Worm (Caenorhabditis elegans) whole organism, young adult: ENCODE data around the gene sph-1.

ENCODE experiments used
- B0035.1 ChIP-seq: sonication (generic microtip); optimal IDR thresholded peaks from 2 replicates; lab custom pipeline; 2016; ENCODE audit warnings: missing genetic modification characterization, mild to moderate bottlenecking, missing compliant biosample characterization, missing genotype, missing genetic modification reagents
- B0261.1 ChIP-seq: sonication (generic microtip); optimal IDR thresholded peaks from 2 replicates; lab custom pipeline; 2016; ENCODE audit warnings: mild to moderate bottlenecking, missing genetic modification characterization, moderate library complexity, missing compliant biosample characterization
- C17E4.6 ChIP-seq: fragments of 200-800 bp; sonication (Bioruptor generic); IDR thresholded peaks from 2 replicates; pipeline ENCODE4 v1.3.6; 2022; ENCODE audit warnings: missing genetic modification reagents, missing genetic modification characterization, missing compliant biosample characterization
- D2030.7 ChIP-seq: fragments of 200-800 bp; sonication (Bioruptor generic); IDR thresholded peaks from 2 replicates; pipeline ENCODE4 v1.3.6; 2022; ENCODE audit warnings: missing genetic modification reagents, missing genetic modification characterization, missing compliant biosample characterization
- F22D6.2 ChIP-seq: sonication (generic microtip); optimal IDR thresholded peaks from 2 replicates; lab custom pipeline; 2016; ENCODE audit warnings: mild to moderate bottlenecking, missing genetic modification characterization, missing compliant biosample characterization
- F52B5.7 ChIP-seq: sonication (generic microtip); optimal IDR thresholded peaks from 2 replicates; lab custom pipeline; 2016; ENCODE audit warnings: mild to moderate bottlenecking, missing genetic modification characterization, missing compliant biosample characterization
- F55B11.4 ChIP-seq: sonication (generic microtip); optimal IDR thresholded peaks from 2 replicates; lab custom pipeline; 2016; ENCODE audit warnings: missing compliant biosample characterization, missing genetic modification characterization, borderline replicate concordance; ENCODE audit not compliant: insufficient read depth
- F57A8.1 ChIP-seq: fragments of 200-800 bp; sonication (Bioruptor generic); optimal IDR thresholded peaks from 2 replicates; lab custom pipeline; 2018; ENCODE audit warnings: mild to moderate bottlenecking, missing genetic modification characterization, moderate library complexity, missing compliant biosample characterization
- K12H6.12 ChIP-seq: fragments of 200-800 bp; sonication (Bioruptor generic); optimal IDR thresholded peaks from 2 replicates; lab custom pipeline; 2018; ENCODE audit warnings: mild to moderate bottlenecking, missing genetic modification characterization, missing compliant biosample characterization
- T07F8.4 ChIP-seq: sonication (generic microtip); optimal IDR thresholded peaks from 2 replicates; lab custom pipeline; 2016; ENCODE audit warnings: mild to moderate bottlenecking, missing genetic modification characterization, moderate library complexity, missing compliant biosample characterization
- Y53F4B.3 ChIP-seq: fragments of 200-800 bp; sonication (Bioruptor generic); IDR thresholded peaks from 2 replicates; pipeline ENCODE4 v1.3.6; 2022; ENCODE audit warnings: missing genetic modification reagents, missing genetic modification characterization, missing compliant biosample characterization
- Y67H2A.10 ChIP-seq: fragments of 200-800 bp; sonication (Bioruptor generic); conservative IDR thresholded peaks from 2 replicates; pipeline ENCODE4 v1.3.6; 2022; ENCODE audit warnings: missing genetic modification reagents, missing genetic modification characterization, missing compliant biosample characterization
- ama-1 ChIP-seq, 3 experiments: fragments of 150-350 bp in 1 of 3; sonication (generic microtip) in 2 of 3; optimal IDR thresholded peaks; 2 replicates each; lab custom pipeline; 2014 to 2018; ENCODE audit warnings: missing biosample characterization in 2 of 3, missing genetic modification characterization in 2 of 3, missing genetic modification reagents in 2 of 3
- aptf-3 ChIP-seq: fragments of 200-800 bp; sonication (Bioruptor generic); IDR thresholded peaks from 2 replicates; pipeline ENCODE4 v1.3.6; 2022; ENCODE audit warnings: missing genetic modification characterization, missing compliant biosample characterization
- atf-7 ChIP-seq: sonication (generic microtip); optimal IDR thresholded peaks from 2 replicates; lab custom pipeline; 2017; ENCODE audit warnings: mild to moderate bottlenecking, missing genetic modification characterization, missing compliant biosample characterization
- athp-1 ChIP-seq: sonication (generic microtip); optimal IDR thresholded peaks from 2 replicates; lab custom pipeline; 2017; ENCODE audit warnings: mild to moderate bottlenecking, missing genetic modification characterization, missing compliant biosample characterization
- attf-6 ChIP-seq: fragments of 200-800 bp; sonication (Bioruptor generic); IDR thresholded peaks from 2 replicates; pipeline ENCODE4 v1.3.6; 2022; ENCODE audit warnings: missing genetic modification reagents, missing genetic modification characterization, missing compliant biosample characterization
- bed-1 ChIP-seq: fragments of 200-800 bp; sonication (Bioruptor generic); IDR thresholded peaks from 2 replicates; pipeline ENCODE4 v1.3.6; 2022; ENCODE audit warnings: missing genetic modification reagents, missing genetic modification characterization, missing compliant biosample characterization
- ccch-3 ChIP-seq: fragments of 200-800 bp; sonication (Bioruptor generic); optimal IDR thresholded peaks from 2 replicates; lab custom pipeline; 2018; ENCODE audit warnings: mild to moderate bottlenecking, missing genetic modification characterization, missing compliant biosample characterization
- cebp-1 ChIP-seq, 2 experiments: fragments of 200-800 bp in 1 of 2; sonication (Bioruptor generic) in 1 of 2; sonication (generic microtip) in 1 of 2; IDR thresholded peaks in 1 of 2; optimal IDR thresholded peaks in 1 of 2; 2 replicates each; pipeline versions ENCODE4 v1.3.6 to Lab custom; 2017 to 2022; ENCODE audit warnings: missing compliant biosample characterization in 2 of 2, missing genetic modification characterization in 2 of 2, mild to moderate bottlenecking in 1 of 2, missing genetic modification reagents in 1 of 2, moderate library complexity in 1 of 2
- cebp-2 ChIP-seq: fragments of 200-800 bp; sonication (Bioruptor generic); IDR thresholded peaks from 2 replicates; pipeline ENCODE4 v1.3.6; 2022; ENCODE audit warnings: missing genetic modification characterization, missing compliant biosample characterization
- ceh-91 ChIP-seq: fragments of 200-800 bp; sonication (Bioruptor generic); IDR thresholded peaks from 2 replicates; pipeline ENCODE4 v1.3.6; 2022; ENCODE audit warnings: missing genetic modification reagents, missing genetic modification characterization, missing compliant biosample characterization
- chd-7 ChIP-seq: sonication (generic microtip); optimal IDR thresholded peaks from 2 replicates; lab custom pipeline; 2016; ENCODE audit warnings: mild to moderate bottlenecking, missing genetic modification characterization, moderate library complexity, missing compliant biosample characterization
- dpl-1 ChIP-seq: fragments of 150-350 bp; optimal IDR thresholded peaks from 2 replicates; lab custom pipeline; 2014; ENCODE audit warnings: missing biosample characterization, missing genetic modification reagents, missing genetic modification characterization
- egl-44 ChIP-seq: fragments of 200-800 bp; sonication (Bioruptor generic); IDR thresholded peaks from 2 replicates; pipeline ENCODE4 v1.3.6; 2022; ENCODE audit warnings: missing genetic modification reagents, missing genetic modification characterization, missing compliant biosample characterization
- egrh-3 ChIP-seq: fragments of 200-800 bp; sonication (Bioruptor generic); IDR thresholded peaks from 2 replicates; pipeline ENCODE4 v1.3.6; 2022; ENCODE audit warnings: missing genetic modification reagents, missing genetic modification characterization, missing compliant biosample characterization
- fkh-3 ChIP-seq: sonication (generic microtip); optimal IDR thresholded peaks from 2 replicates; lab custom pipeline; 2016; ENCODE audit warnings: mild to moderate bottlenecking, missing genetic modification characterization, missing compliant biosample characterization
- him-1 ChIP-seq: sonication (generic microtip); optimal IDR thresholded peaks from 2 replicates; lab custom pipeline; 2016; ENCODE audit warnings: missing genotype, missing genetic modification reagents, missing genetic modification characterization, missing compliant biosample characterization
- hmg-1.2 ChIP-seq: fragments of 200-800 bp; sonication (Bioruptor generic); IDR thresholded peaks from 2 replicates; pipeline ENCODE4 v1.3.6; 2022; ENCODE audit warnings: missing genetic modification reagents, missing genetic modification characterization, missing compliant biosample characterization
- hrde-1 ChIP-seq: sonication (generic microtip); optimal IDR thresholded peaks from 2 replicates; lab custom pipeline; 2016; ENCODE audit warnings: missing genetic modification characterization, mild to moderate bottlenecking, missing compliant biosample characterization, moderate library complexity, missing genotype, missing genetic modification reagents, borderline replicate concordance
- let-526 ChIP-seq: fragments of 200-800 bp; sonication (Bioruptor generic); IDR thresholded peaks from 2 replicates; pipeline ENCODE4 v1.3.6; 2022; ENCODE audit warnings: missing genetic modification reagents, missing genetic modification characterization, missing compliant biosample characterization
- lin-54 ChIP-seq: fragments of 200-800 bp; sonication (Bioruptor generic); optimal IDR thresholded peaks from 2 replicates; lab custom pipeline; 2018; ENCODE audit warnings: mild to moderate bottlenecking, missing genetic modification characterization, missing compliant biosample characterization
- mcd-1 ChIP-seq: fragments of 200-800 bp; sonication (Bioruptor generic); IDR thresholded peaks from 2 replicates; pipeline ENCODE4 v1.3.6; 2022; ENCODE audit warnings: missing genetic modification reagents, missing genetic modification characterization, missing compliant biosample characterization
- nfya-1 ChIP-seq: sonication (generic microtip); optimal IDR thresholded peaks from 2 replicates; lab custom pipeline; 2017; ENCODE audit warnings: antibody characterized with exemption, missing compliant biosample characterization, missing genetic modification characterization, borderline replicate concordance; ENCODE audit not compliant: insufficient read depth
- nfya-2 ChIP-seq: fragments of 200-800 bp; sonication (Bioruptor generic); IDR thresholded peaks from 2 replicates; pipeline ENCODE4 v1.3.6; 2022; ENCODE audit warnings: missing genetic modification reagents, missing genetic modification characterization, missing compliant biosample characterization
- nhr-90 ChIP-seq: sonication (generic microtip); optimal IDR thresholded peaks from 2 replicates; lab custom pipeline; 2016; ENCODE audit warnings: missing genotype, mild to moderate bottlenecking, missing genetic modification characterization, missing compliant biosample characterization
- sdz-38 ChIP-seq: sonication (generic microtip); optimal IDR thresholded peaks from 2 replicates; lab custom pipeline; 2016; ENCODE audit warnings: missing genotype, missing genetic modification characterization, missing compliant biosample characterization
- snpc-1.3 ChIP-seq: sonication (generic microtip); optimal IDR thresholded peaks from 2 replicates; lab custom pipeline; 2017; ENCODE audit warnings: missing genetic modification characterization, mild to moderate bottlenecking, missing compliant biosample characterization, antibody characterized with exemption, moderate library complexity, missing genotype, missing genetic modification reagents; ENCODE audit not compliant: insufficient read depth
- unc-62 ChIP-seq: fragments of 150-350 bp; optimal IDR thresholded peaks from 2 replicates; lab custom pipeline; 2014; ENCODE audit warnings: missing biosample characterization, missing genetic modification reagents, missing genetic modification characterization
- ztf-22 ChIP-seq: fragments of 200-800 bp; sonication (Bioruptor generic); optimal IDR thresholded peaks from 2 replicates; lab custom pipeline; 2018; ENCODE audit warnings: mild to moderate bottlenecking, missing genetic modification characterization, moderate library complexity, missing compliant biosample characterization
- ztf-25 ChIP-seq: fragments of 200-800 bp; sonication (Bioruptor generic); IDR thresholded peaks from 2 replicates; pipeline ENCODE4 v1.3.6; 2022; ENCODE audit warnings: missing genetic modification reagents, missing genetic modification characterization, missing compliant biosample characterization

Gene sph-1

ce11 chrIV:8099601-8100000 lies 33.8 kb downstream of the sph-1 start, which contains the start of gene Y42H9AR.2:
Gene Y42H9AR.2 (plus strand): TSS chrIV:8099901.
- no peak for TF ChIP-seq C17E4.6 (GFP tag; lab: Robert Waterston, UW)
- no peak for TF ChIP-seq nhr-90 (tag; lab: Kevin White, UChicago)
- TF ChIP-seq D2030.7 (GFP tag; lab: Robert Waterston, UW), result no peak
- TF ChIP-seq dpl-1 (GFP tag; lab: Kevin White, UChicago), result no peak
- no peak for TF ChIP-seq him-1 (tag; lab: Kevin White, UChicago)
- no peak for TF ChIP-seq nfya-1 (tag; lab: Kevin White, UChicago)
- no peak for TF ChIP-seq F57A8.1 (GFP tag; lab: Kevin White, UChicago)
- TF ChIP-seq ztf-25, result no peak

ce11 chrIV:8096375-8096774 lies 37.0 kb downstream of the sph-1 start:
- no peak for TF ChIP-seq attf-6 (GFP tag; lab: Robert Waterston, UW)
- TF ChIP-seq ztf-22 (GFP tag; lab: Kevin White, UChicago), result no peak
- no peak for TF ChIP-seq lin-54 (GFP tag; lab: Kevin White, UChicago)
- TF ChIP-seq Y67H2A.10 (GFP tag; lab: Robert Waterston, UW), result no peak
- no peak for TF ChIP-seq snpc-1.3 (tag; lab: Kevin White, UChicago)
- no peak for TF ChIP-seq egrh-3
- no peak for TF ChIP-seq egl-44 (GFP tag; lab: Robert Waterston, UW)
- no peak for TF ChIP-seq mcd-1 (GFP tag; lab: Robert Waterston, UW)
- TF ChIP-seq B0261.1, result no peak
- no peak for TF ChIP-seq hrde-1 (tag; lab: Kevin White, UChicago)
- TF ChIP-seq cebp-1 (GFP tag; IDR thresholded peaks at IDR 0.05; lab: Robert Waterston, UW), result no peak
- TF ChIP-seq cebp-1 (tag; optimal IDR thresholded peaks at IDR 0.05; lab: Kevin White, UChicago), result no peak
- no peak for TF ChIP-seq ccch-3 (GFP tag; lab: Kevin White, UChicago)
- no peak for TF ChIP-seq hmg-1.2 (GFP tag; lab: Robert Waterston, UW)
- TF ChIP-seq F52B5.7, result no peak

ce11 chrIV:8091539-8091938 lies 41.8 kb downstream of the sph-1 start:
- no peak for TF ChIP-seq atf-7 (tag; lab: Kevin White, UChicago)
- no peak for TF ChIP-seq B0035.1
- TF ChIP-seq athp-1 (tag; lab: Kevin White, UChicago), result no peak
- no peak for TF ChIP-seq F22D6.2
- TF ChIP-seq nfya-2 (GFP tag; lab: Robert Waterston, UW), result no peak
- TF ChIP-seq unc-62 (GFP tag; lab: Kevin White, UChicago), result no peak
- TF ChIP-seq F55B11.4 (tag; lab: Kevin White, UChicago), result no peak
- no peak for TF ChIP-seq Y53F4B.3 (GFP tag; lab: Robert Waterston, UW)
- TF ChIP-seq ceh-91 (GFP tag; lab: Robert Waterston, UW), result no peak
- no peak for TF ChIP-seq cebp-2 (GFP tag; lab: Robert Waterston, UW)
- TF ChIP-seq sdz-38 (tag; lab: Kevin White, UChicago), result no peak
- no peak for TF ChIP-seq ama-1 (optimal IDR thresholded peaks at IDR 0.05; lab: Kevin White, UChicago)
- TF ChIP-seq ama-1 (GFP tag; optimal IDR thresholded peaks at IDR 0.05; lab: Kevin White, UChicago), result no peak
- no peak for TF ChIP-seq bed-1 (GFP tag; lab: Robert Waterston, UW)
- TF ChIP-seq K12H6.12 (tag; lab: Kevin White, UChicago), result no peak
- TF ChIP-seq chd-7 (tag; lab: Kevin White, UChicago), result no peak
- TF ChIP-seq T07F8.4 (tag; lab: Kevin White, UChicago), result no peak
- TF ChIP-seq let-526 (GFP tag; lab: Robert Waterston, UW), result no peak
- TF ChIP-seq fkh-3, result no peak
- no peak for TF ChIP-seq aptf-3 (GFP tag; lab: Robert Waterston, UW)
